Fruit fly (Drosophila melanogaster) whole organism, embryonic: Measurements from ENCODE around the gene CG34265.

Experiments
- Aef1 ChIP-seq: fragments of 200-800 bp; sonication (Bioruptor generic); IDR thresholded peaks from 3 replicates; pipeline ENCODE4 v1.3.6; 2022; ENCODE audit warnings: missing biosample characterization, missing genetic modification characterization
- CG1024 ChIP-seq: fragments of 200-800 bp; sonication (Bioruptor generic); IDR thresholded peaks from 2 replicates; pipeline ENCODE4 v1.3.6; 2022; ENCODE audit warnings: missing biosample characterization, missing genetic modification characterization
- CG10267 ChIP-seq: fragments of 200-800 bp; sonication (Bioruptor generic); optimal IDR thresholded peaks from 2 replicates; lab custom pipeline; 2018; ENCODE audit warnings: missing biosample characterization, mild to moderate bottlenecking, missing genetic modification characterization, moderate library complexity
- CG12071 ChIP-seq: fragments of 200-800 bp; sonication (Bioruptor generic); optimal IDR thresholded peaks from 3 replicates; lab custom pipeline; 2018; ENCODE audit warnings: missing biosample characterization, mild to moderate bottlenecking, missing genetic modification characterization
- CG12659 ChIP-seq: fragments of 200-800 bp; sonication (Bioruptor generic); optimal IDR thresholded peaks from 3 replicates; lab custom pipeline; 2017; ENCODE audit warnings: mild to moderate bottlenecking, missing biosample characterization, missing genetic modification reagents, missing genetic modification characterization
- CG12769 ChIP-seq: fragments of 200-800 bp; sonication (Bioruptor generic); optimal IDR thresholded peaks from 2 replicates; lab custom pipeline; 2019; ENCODE audit warnings: missing biosample characterization, mild to moderate bottlenecking, missing genetic modification characterization, moderate library complexity
- CG13296 ChIP-seq: fragments of 200-800 bp; sonication (Bioruptor generic); optimal IDR thresholded peaks from 3 replicates; lab custom pipeline; 2018; ENCODE audit warnings: missing biosample characterization, mild to moderate bottlenecking, missing genetic modification characterization
- CG14050 ChIP-seq: fragments of 200-800 bp; sonication (Bioruptor generic); IDR thresholded peaks from 3 replicates; pipeline ENCODE4 v1.3.6; 2022; ENCODE audit warnings: missing biosample characterization, missing genetic modification characterization
- CG15073 ChIP-seq: fragments of 200-800 bp; sonication (Bioruptor generic); optimal IDR thresholded peaks from 2 replicates; lab custom pipeline; 2016; ENCODE audit warnings: missing biosample characterization, missing genetic modification characterization
- CG16863 ChIP-seq: fragments of 200-800 bp; sonication (Bioruptor generic); optimal IDR thresholded peaks from 3 replicates; lab custom pipeline; 2016; ENCODE audit warnings: missing biosample characterization, missing genetic modification characterization
- CG17359 ChIP-seq: fragments of 200-800 bp; sonication (Bioruptor generic); optimal IDR thresholded peaks from 3 replicates; lab custom pipeline; 2018; ENCODE audit warnings: missing biosample characterization, mild to moderate bottlenecking, missing genetic modification characterization, moderate library complexity
- CG18011 ChIP-seq: fragments of 200-800 bp; sonication (Bioruptor generic); optimal IDR thresholded peaks from 2 replicates; lab custom pipeline; 2017; ENCODE audit warnings: missing biosample characterization, missing genetic modification characterization, mild to moderate bottlenecking, moderate library complexity, missing genotype
- CG30020 ChIP-seq: fragments of 200-800 bp; optimal IDR thresholded peaks from 2 replicates; lab custom pipeline; 2019; ENCODE audit warnings: missing biosample characterization, mild to moderate bottlenecking, missing genetic modification characterization, moderate library complexity
- CG32767 ChIP-seq: fragments of 200-800 bp; sonication (Bioruptor generic); IDR thresholded peaks from 2 replicates; pipeline ENCODE4 v1.3.6; 2022; ENCODE audit warnings: missing biosample characterization, missing genetic modification characterization
- CG3847 ChIP-seq: fragments of 200-800 bp; sonication (Bioruptor generic); IDR thresholded peaks from 2 replicates; pipeline ENCODE4 v1.3.6; 2022; ENCODE audit warnings: missing biosample characterization, missing genetic modification characterization
- CG4820 ChIP-seq: fragments of 200-800 bp; sonication (Bioruptor generic); optimal IDR thresholded peaks from 3 replicates; lab custom pipeline; 2016; ENCODE audit warnings: missing biosample characterization, missing genetic modification characterization
- CG5245 ChIP-seq: fragments of 200-800 bp; sonication (Bioruptor generic); optimal IDR thresholded peaks from 3 replicates; lab custom pipeline; 2016; ENCODE audit warnings: missing biosample characterization, missing genetic modification characterization
- CG6689 ChIP-seq: fragments of 200-800 bp; sonication (Bioruptor generic); IDR thresholded peaks from 2 replicates; pipeline ENCODE4 v1.3.6; 2022; ENCODE audit warnings: missing biosample characterization, missing genetic modification characterization
- CG6854 ChIP-seq: fragments of 200-800 bp; sonication (Bioruptor generic); optimal IDR thresholded peaks from 3 replicates; lab custom pipeline; 2017; ENCODE audit warnings: missing biosample characterization, mild to moderate bottlenecking, missing genetic modification characterization
- CG7839 ChIP-seq: fragments of 200-800 bp; sonication (Bioruptor generic); optimal IDR thresholded peaks from 3 replicates; lab custom pipeline; 2018; ENCODE audit warnings: missing biosample characterization, mild to moderate bottlenecking, missing genetic modification characterization, moderate library complexity
- CG8388 ChIP-seq: fragments of 200-800 bp; sonication (Bioruptor generic); optimal IDR thresholded peaks from 2 replicates; lab custom pipeline; 2019; ENCODE audit warnings: missing biosample characterization, mild to moderate bottlenecking, missing genetic modification characterization, moderate library complexity
- CG8944 ChIP-seq: fragments of 200-800 bp; sonication (Bioruptor generic); optimal IDR thresholded peaks from 3 replicates; lab custom pipeline; 2016; ENCODE audit warnings: missing biosample characterization, missing genetic modification characterization
- CG9817 ChIP-seq: fragments of 200-800 bp; sonication (Bioruptor generic); optimal IDR thresholded peaks from 2 replicates; lab custom pipeline; 2018; ENCODE audit warnings: missing biosample characterization, mild to moderate bottlenecking, missing genetic modification characterization, moderate library complexity
- CTCF ChIP-seq: fragments of 200-800 bp; sonication (Bioruptor generic); optimal IDR thresholded peaks from 2 replicates; lab custom pipeline; 2017; ENCODE audit warnings: missing biosample characterization, mild to moderate bottlenecking, missing genetic modification characterization, moderate library complexity
- E2f1 ChIP-seq: fragments of 200-800 bp; sonication (Bioruptor generic); IDR thresholded peaks from 2 replicates; pipeline ENCODE4 v1.3.6; 2022; ENCODE audit warnings: missing biosample characterization, missing genetic modification characterization
- Mad ChIP-seq: fragments of 200-800 bp; sonication (Bioruptor generic); optimal IDR thresholded peaks from 2 replicates; lab custom pipeline; 2016; ENCODE audit warnings: missing biosample characterization, missing genetic modification characterization
- Nf-YA ChIP-seq: fragments of 200-800 bp; sonication (Bioruptor generic); IDR thresholded peaks from 2 replicates; pipeline ENCODE4 v1.3.6; 2022; ENCODE audit warnings: missing biosample characterization, missing genetic modification characterization
- Optix ChIP-seq: fragments of 200-800 bp; sonication (Bioruptor generic); IDR thresholded peaks from 3 replicates; pipeline ENCODE4 v1.3.6; 2022; ENCODE audit warnings: missing biosample characterization, missing genetic modification characterization
- Rfx ChIP-seq: fragments of 200-800 bp; sonication (Bioruptor generic); IDR thresholded peaks from 2 replicates; pipeline ENCODE4 v1.3.6; 2022; ENCODE audit warnings: missing biosample characterization, missing genetic modification characterization
- Spps ChIP-seq: fragments of 200-800 bp; sonication (Bioruptor generic); optimal IDR thresholded peaks from 2 replicates; lab custom pipeline; 2018; ENCODE audit warnings: missing biosample characterization, mild to moderate bottlenecking, missing genetic modification characterization
- ash1 ChIP-seq: fragments of 200-800 bp; sonication (Bioruptor generic); optimal IDR thresholded peaks from 2 replicates; lab custom pipeline; 2018; ENCODE audit warnings: missing biosample characterization, mild to moderate bottlenecking, missing genetic modification characterization
- bigmax ChIP-seq: fragments of 200-800 bp; sonication (Bioruptor generic); optimal IDR thresholded peaks from 2 replicates; lab custom pipeline; 2018; ENCODE audit warnings: missing biosample characterization, mild to moderate bottlenecking, missing genetic modification characterization
- cas ChIP-seq: fragments of 200-800 bp; sonication (Bioruptor generic); IDR thresholded peaks from 2 replicates; pipeline ENCODE4 v1.3.6; 2022; ENCODE audit warnings: missing biosample characterization, missing genetic modification characterization
- chif ChIP-seq, 2 experiments: fragments of 200-800 bp; sonication (Bioruptor generic); optimal IDR thresholded peaks; 3 replicates each; lab custom pipeline; 2016; ENCODE audit warnings: missing biosample characterization in 2 of 2, missing genetic modification characterization in 2 of 2
- croc ChIP-seq: fragments of 200-800 bp; sonication (Bioruptor generic); conservative IDR thresholded peaks from 3 replicates; pipeline ENCODE4 v1.3.6; 2022; ENCODE audit warnings: missing biosample characterization, missing genetic modification characterization
- danr ChIP-seq: fragments of 200-800 bp; sonication (Bioruptor generic); IDR thresholded peaks from 2 replicates; pipeline ENCODE4 v1.3.6; 2022; ENCODE audit warnings: missing biosample characterization, missing genetic modification characterization
- fd102C ChIP-seq: fragments of 200-800 bp; sonication (Bioruptor generic); optimal IDR thresholded peaks from 2 replicates; lab custom pipeline; 2018; ENCODE audit warnings: missing biosample characterization, mild to moderate bottlenecking, missing genetic modification characterization, moderate library complexity
- grau ChIP-seq: fragments of 200-800 bp; optimal IDR thresholded peaks from 3 replicates; lab custom pipeline; 2019; ENCODE audit warnings: missing biosample characterization, mild to moderate bottlenecking, missing genetic modification characterization, moderate library complexity
- insv ChIP-seq, 2 experiments: fragments of 200-800 bp; sonication (Bioruptor generic); optimal IDR thresholded peaks; 3 replicates each; lab custom pipeline; 2016 to 2018; ENCODE audit warnings: missing biosample characterization in 2 of 2, missing genetic modification characterization in 2 of 2
- nerfin-1 ChIP-seq: fragments of 200-800 bp; sonication (Bioruptor generic); optimal IDR thresholded peaks from 3 replicates; lab custom pipeline; 2019; ENCODE audit warnings: missing biosample characterization, mild to moderate bottlenecking, missing genetic modification characterization, moderate library complexity
- nmo ChIP-seq: fragments of 200-800 bp; sonication (Bioruptor generic); optimal IDR thresholded peaks from 2 replicates; lab custom pipeline; 2018; ENCODE audit warnings: missing biosample characterization, mild to moderate bottlenecking, missing genetic modification characterization, moderate library complexity
- pnt ChIP-seq: fragments of 200-800 bp; sonication (Bioruptor generic); optimal IDR thresholded peaks from 3 replicates; lab custom pipeline; 2016; ENCODE audit warnings: missing biosample characterization, missing genetic modification characterization
- prd ChIP-seq, 3 experiments: fragments of >200 bp in 2 of 3; fragments of 200-800 bp in 1 of 3; sonication (Bioruptor generic) in 1 of 3; optimal IDR thresholded peaks in 2 of 3; IDR thresholded peaks in 1 of 3; 2 replicates in 2 of 3; 3 replicates in 1 of 3; pipeline versions ENCODE4 v1.3.6 to Lab custom; 2017 to 2022; ENCODE audit warnings: missing biosample characterization in 1 of 3, missing genetic modification characterization in 1 of 3
- sens-2 ChIP-seq: fragments of 200-800 bp; sonication (Bioruptor generic); IDR thresholded peaks from 2 replicates; pipeline ENCODE4 v1.3.6; 2022; ENCODE audit warnings: missing biosample characterization, missing genetic modification characterization
- tgo ChIP-seq: fragments of 200-800 bp; sonication (Bioruptor generic); IDR thresholded peaks from 3 replicates; pipeline ENCODE4 v1.3.6; 2022; ENCODE audit warnings: missing biosample characterization, missing genetic modification characterization
- tio ChIP-seq: fragments of 200-800 bp; sonication (Bioruptor generic); optimal IDR thresholded peaks from 2 replicates; lab custom pipeline; 2017; ENCODE audit warnings: missing biosample characterization, missing genetic modification characterization, inconsistent platforms
- ttk ChIP-seq: fragments of 200-800 bp; sonication (Bioruptor generic); IDR thresholded peaks from 2 replicates; pipeline ENCODE4 v2.1.2; 2022; ENCODE audit warnings: missing biosample characterization, missing genetic modification characterization
- twi ChIP-seq: fragments of 200-800 bp; optimal IDR thresholded peaks from 2 replicates; lab custom pipeline; 2019; ENCODE audit warnings: missing biosample characterization, mild to moderate bottlenecking, missing genetic modification characterization, moderate library complexity
- wek ChIP-seq: fragments of 200-800 bp; sonication (Bioruptor generic); optimal IDR thresholded peaks from 3 replicates; lab custom pipeline; 2018; ENCODE audit warnings: missing biosample characterization, mild to moderate bottlenecking, missing genetic modification characterization, moderate library complexity

The CG34265 gene

dm6 chr3L:3222643-3223389, 45.4 kb upstream of the CG34265 start, which contains the start of the genes RpL28 and eIF1 (continued):
- TF ChIP-seq wek (GFP tag; lab: Kevin White, UChicago): peak; percentile 90
- peak; percentile 87 for TF ChIP-seq sens-2
- peak; percentile 84 for TF ChIP-seq CG1024 (GFP tag; lab: Robert Waterston, UW)
- TF ChIP-seq CG8944 (GFP tag; lab: Kevin White, UChicago): peak; percentile 81
- TF ChIP-seq CG3847 (GFP tag; lab: Robert Waterston, UW): peak; percentile 89
- TF ChIP-seq CG5245 (GFP tag; lab: Kevin White, UChicago): peak; percentile 83
- TF ChIP-seq tgo (GFP tag; lab: Robert Waterston, UW): peak; percentile 79
- 0 out of 2 replicates have a peak, but pooled peaks have one; percentile 28 for TF ChIP-seq danr
- TF ChIP-seq nerfin-1 (tag; lab: Kevin White, UChicago): peak; percentile 85
- peak; percentile 92 for TF ChIP-seq CG12071 (GFP tag; lab: Kevin White, UChicago)
- TF ChIP-seq CG32767 (GFP tag; lab: Robert Waterston, UW): peak; percentile 57; the same call in 1 of the 2 replicates
- TF ChIP-seq grau: peak; percentile 83
- peak; percentile 83 for TF ChIP-seq CG16863 (GFP tag; lab: Kevin White, UChicago)
- TF ChIP-seq insv (GFP tag; optimal IDR thresholded peaks at IDR 0.05; lab: Kevin White, UChicago): peak in 1 of 2 experiments; percentile 77
- peak; percentile 36 for TF ChIP-seq Spps (tag; lab: Kevin White, UChicago)
- peak; percentile 77 for TF ChIP-seq CG6854 (GFP tag; lab: Kevin White, UChicago)
- peak; percentile 84 to 91 for TF ChIP-seq chif (GFP tag; optimal IDR thresholded peaks at IDR 0.05; lab: Kevin White, UChicago)
- no peak for TF ChIP-seq CG15073 (GFP tag; lab: Kevin White, UChicago)
- TF ChIP-seq Optix (GFP tag; lab: Robert Waterston, UW): peak; percentile 81
- TF ChIP-seq CG14050 (GFP tag; lab: Robert Waterston, UW): peak; percentile 85
- peak; percentile 85 for TF ChIP-seq CG30020 (tag; lab: Kevin White, UChicago)
- peak; percentile 73 for TF ChIP-seq CG6689 (GFP tag; lab: Robert Waterston, UW)
- peak; percentile 59; the same call in 2 of the 3 replicates for TF ChIP-seq croc
- peak; percentile 91 for TF ChIP-seq CG13296 (GFP tag; lab: Kevin White, UChicago)
- peak; percentile 83 for TF ChIP-seq CG18011 (GFP tag; lab: Kevin White, UChicago)
- peak; percentile 67 for TF ChIP-seq CTCF
- peak; percentile 86 for TF ChIP-seq CG10267
- no peak for TF ChIP-seq tio (GFP tag; lab: Kevin White, UChicago)
- peak; percentile 96 for TF ChIP-seq ash1 (GFP tag; lab: Kevin White, UChicago)
- peak; percentile 49 for TF ChIP-seq pnt (GFP tag; lab: Kevin White, UChicago)
- peak; percentile 84 for TF ChIP-seq CG7839 (tag; lab: Kevin White, UChicago)
- peak; percentile 74 for TF ChIP-seq bigmax (GFP tag; lab: Kevin White, UChicago)
- TF ChIP-seq cas: peak; percentile 61
- TF ChIP-seq prd (optimal IDR thresholded peaks at IDR 0.05; lab: Kevin White, UChicago): no peak
- TF ChIP-seq prd (GFP tag; IDR thresholded peaks at IDR 0.05; lab: Robert Waterston, UW): peak; percentile 74
- peak; percentile 74 for TF ChIP-seq Nf-YA (GFP tag; lab: Robert Waterston, UW)
- TF ChIP-seq CG12769 (tag; lab: Kevin White, UChicago): no peak
- peak; percentile 79 for TF ChIP-seq Aef1 (GFP tag; lab: Robert Waterston, UW)
- peak; percentile 70 for TF ChIP-seq E2f1 (GFP tag; lab: Robert Waterston, UW)
- peak; percentile 86 for TF ChIP-seq CG17359 (tag; lab: Kevin White, UChicago)
- peak; percentile 94 for TF ChIP-seq Mad
- peak; percentile 94 for TF ChIP-seq Rfx (GFP tag; lab: Robert Waterston, UW)
- peak; percentile 88 for TF ChIP-seq CG9817 (tag; lab: Kevin White, UChicago)
- peak; percentile 77 for TF ChIP-seq ttk (GFP tag; lab: Robert Waterston, UW)
- peak; percentile 90 for TF ChIP-seq nmo (GFP tag; lab: Kevin White, UChicago)
- TF ChIP-seq CG8388: peak; percentile 80
- peak; percentile 82 for TF ChIP-seq CG4820 (GFP tag; lab: Kevin White, UChicago)
- peak; percentile 73 for TF ChIP-seq twi (tag; lab: Kevin White, UChicago)
- peak; percentile 80 for TF ChIP-seq fd102C (GFP tag; lab: Kevin White, UChicago)
- peak; percentile 97 for TF ChIP-seq CG12659
